Worm (Caenorhabditis elegans) whole organism, late embryonic: ENCODE measurements around the gene R12C12.6.

Source experiments
- C08G9.2 ChIP-seq: sonication (generic microtip); optimal IDR thresholded peaks from 2 replicates; lab custom pipeline; 2016; ENCODE audit warnings: mild to moderate bottlenecking, missing genetic modification characterization, moderate library complexity, missing compliant biosample characterization
- C38D4.7 ChIP-seq: fragments of 200-800 bp; sonication (Bioruptor generic); optimal IDR thresholded peaks from 2 replicates; lab custom pipeline; 2018; ENCODE audit warnings: mild to moderate bottlenecking, missing genetic modification characterization, moderate library complexity, missing compliant biosample characterization
- F13H6.1 ChIP-seq: sonication (generic microtip); optimal IDR thresholded peaks from 2 replicates; lab custom pipeline; 2016; ENCODE audit warnings: missing genetic modification characterization, missing compliant biosample characterization
- K02D7.2 ChIP-seq: sonication (generic microtip); optimal IDR thresholded peaks from 2 replicates; lab custom pipeline; 2017; ENCODE audit warnings: mild to moderate bottlenecking, missing genetic modification characterization, missing compliant biosample characterization
- ahr-1 ChIP-seq: sonication (generic microtip); optimal IDR thresholded peaks from 2 replicates; lab custom pipeline; 2016; ENCODE audit warnings: missing genetic modification characterization, missing compliant biosample characterization
- ama-1 ChIP-seq: fragments of 150-350 bp; optimal IDR thresholded peaks from 2 replicates; lab custom pipeline; 2014
- ceh-14 ChIP-seq: sonication (generic microtip); optimal IDR thresholded peaks from 2 replicates; lab custom pipeline; 2016; ENCODE audit warnings: missing genotype, missing genetic modification characterization, missing compliant biosample characterization
- ceh-18 ChIP-seq: sonication (generic microtip); optimal IDR thresholded peaks from 2 replicates; lab custom pipeline; 2016; ENCODE audit warnings: missing genetic modification characterization, missing compliant biosample characterization
- ceh-19 ChIP-seq: fragments of 200-800 bp; sonication (Bioruptor generic); optimal IDR thresholded peaks from 2 replicates; lab custom pipeline; 2018; ENCODE audit warnings: mild to moderate bottlenecking, missing genetic modification characterization, missing compliant biosample characterization
- ceh-2 ChIP-seq: sonication (generic microtip); optimal IDR thresholded peaks from 2 replicates; lab custom pipeline; 2016; ENCODE audit warnings: missing genotype, missing genetic modification characterization, missing compliant biosample characterization
- ceh-22 ChIP-seq: sonication (generic microtip); optimal IDR thresholded peaks from 2 replicates; lab custom pipeline; 2017; ENCODE audit warnings: missing biosample characterization, missing genetic modification characterization
- ceh-34 ChIP-seq: sonication (generic microtip); optimal IDR thresholded peaks from 2 replicates; lab custom pipeline; 2016; ENCODE audit warnings: mild to moderate bottlenecking, missing genetic modification characterization, missing compliant biosample characterization
- ceh-45 ChIP-seq: fragments of 200-800 bp; sonication (Bioruptor generic); IDR thresholded peaks from 2 replicates; pipeline ENCODE4 v1.3.6; 2022; ENCODE audit warnings: missing genetic modification reagents, missing genetic modification characterization, missing compliant biosample characterization
- ceh-48 ChIP-seq: sonication (generic microtip); optimal IDR thresholded peaks from 2 replicates; lab custom pipeline; 2016; ENCODE audit warnings: missing genetic modification characterization, inconsistent platforms, missing compliant biosample characterization
- ceh-6 ChIP-seq: fragments of 200-800 bp; sonication (Bioruptor generic); optimal IDR thresholded peaks from 2 replicates; lab custom pipeline; 2018; ENCODE audit warnings: mild to moderate bottlenecking, missing genetic modification characterization, missing compliant biosample characterization
- dmd-4 ChIP-seq: sonication (generic microtip); optimal IDR thresholded peaks from 2 replicates; lab custom pipeline; 2016; ENCODE audit warnings: borderline replicate concordance, missing genetic modification characterization, missing compliant biosample characterization
- elt-2 ChIP-seq: sonication (generic microtip); optimal IDR thresholded peaks from 2 replicates; lab custom pipeline; 2016; ENCODE audit warnings: missing genetic modification reagents, missing genetic modification characterization, missing compliant biosample characterization
- elt-4 ChIP-seq: sonication (generic microtip); optimal IDR thresholded peaks from 2 replicates; lab custom pipeline; 2016; ENCODE audit warnings: missing genetic modification characterization, missing compliant biosample characterization
- ets-4 ChIP-seq: sonication (generic microtip); optimal IDR thresholded peaks from 2 replicates; lab custom pipeline; 2016; ENCODE audit warnings: missing genetic modification characterization, missing compliant biosample characterization
- eyg-1 ChIP-seq: sonication (generic microtip); optimal IDR thresholded peaks from 2 replicates; lab custom pipeline; 2016; ENCODE audit warnings: missing genotype, missing genetic modification characterization, missing compliant biosample characterization
- fax-1 ChIP-seq: sonication (generic microtip); optimal IDR thresholded peaks from 2 replicates; lab custom pipeline; 2016; ENCODE audit warnings: missing genotype, missing genetic modification characterization, missing compliant biosample characterization
- fkh-10 ChIP-seq: fragments of 150-350 bp; optimal IDR thresholded peaks from 2 replicates; lab custom pipeline; 2014; ENCODE audit warnings: missing biosample characterization, missing genetic modification reagents, missing genetic modification characterization
- fkh-6 ChIP-seq: sonication (generic microtip); optimal IDR thresholded peaks from 2 replicates; lab custom pipeline; 2016; ENCODE audit warnings: missing genetic modification characterization, missing compliant biosample characterization
- hlh-13 ChIP-seq: fragments of 200-800 bp; sonication (Bioruptor generic); optimal IDR thresholded peaks from 2 replicates; lab custom pipeline; 2018; ENCODE audit warnings: mild to moderate bottlenecking, missing genetic modification characterization, missing compliant biosample characterization
- hlh-30 ChIP-seq: sonication (generic microtip); optimal IDR thresholded peaks from 2 replicates; lab custom pipeline; 2017; ENCODE audit warnings: antibody characterized with exemption, missing genetic modification characterization, missing compliant biosample characterization; ENCODE audit not compliant: insufficient read depth
- hlh-8 ChIP-seq: sonication (generic microtip); optimal IDR thresholded peaks from 2 replicates; lab custom pipeline; 2016; ENCODE audit warnings: missing genotype, missing genetic modification characterization, missing compliant biosample characterization
- lim-6 ChIP-seq: sonication (generic microtip); optimal IDR thresholded peaks from 2 replicates; lab custom pipeline; 2016; ENCODE audit warnings: missing genetic modification characterization, missing compliant biosample characterization
- madf-2 ChIP-seq: sonication (generic microtip); optimal IDR thresholded peaks from 2 replicates; lab custom pipeline; 2017; ENCODE audit warnings: missing genetic modification characterization, missing compliant biosample characterization
- mec-3 ChIP-seq: sonication (generic microtip); optimal IDR thresholded peaks from 2 replicates; lab custom pipeline; 2016; ENCODE audit warnings: borderline replicate concordance, missing genetic modification characterization, missing compliant biosample characterization
- nhr-11 ChIP-seq: fragments of 150-350 bp; optimal IDR thresholded peaks from 2 replicates; lab custom pipeline; 2014; ENCODE audit warnings: missing biosample characterization, missing genetic modification characterization
- npax-4 ChIP-seq: sonication (generic microtip); optimal IDR thresholded peaks from 2 replicates; lab custom pipeline; 2016; ENCODE audit warnings: missing genetic modification characterization, missing compliant biosample characterization
- pag-3 ChIP-seq: sonication (generic microtip); optimal IDR thresholded peaks from 2 replicates; lab custom pipeline; 2016; ENCODE audit warnings: missing compliant biosample characterization, missing genetic modification characterization, borderline replicate concordance
- pha-2 ChIP-seq: sonication (generic microtip); optimal IDR thresholded peaks from 2 replicates; lab custom pipeline; 2017; ENCODE audit warnings: mild to moderate bottlenecking, missing genetic modification characterization, missing compliant biosample characterization
- pha-4 ChIP-seq: fragments of 150-350 bp; optimal IDR thresholded peaks from 2 replicates; lab custom pipeline; 2018; ENCODE audit warnings: missing biosample characterization, missing genetic modification reagents, missing genetic modification characterization
- pqm-1 ChIP-seq: sonication (generic microtip); optimal IDR thresholded peaks from 2 replicates; lab custom pipeline; 2016; ENCODE audit warnings: missing genetic modification characterization, missing compliant biosample characterization
- ref-2 ChIP-seq: sonication (generic microtip); optimal IDR thresholded peaks from 2 replicates; lab custom pipeline; 2016; ENCODE audit warnings: missing genetic modification characterization, missing compliant biosample characterization
- rnt-1 ChIP-seq: sonication (generic microtip); optimal IDR thresholded peaks from 2 replicates; lab custom pipeline; 2016; ENCODE audit warnings: missing genetic modification characterization, missing compliant biosample characterization
- sdc-2 ChIP-seq: sonication (generic microtip); optimal IDR thresholded peaks from 2 replicates; lab custom pipeline; 2016; ENCODE audit warnings: missing genotype, missing genetic modification characterization, missing compliant biosample characterization
- sox-4 ChIP-seq: sonication (generic microtip); optimal IDR thresholded peaks from 2 replicates; lab custom pipeline; 2017; ENCODE audit warnings: mild to moderate bottlenecking, missing genetic modification characterization, inconsistent platforms, missing compliant biosample characterization
- syd-9 ChIP-seq: sonication (generic microtip); optimal IDR thresholded peaks from 2 replicates; lab custom pipeline; 2016; ENCODE audit warnings: mild to moderate bottlenecking, missing genetic modification characterization, moderate library complexity, missing compliant biosample characterization
- tbx-2 ChIP-seq: sonication (generic microtip); optimal IDR thresholded peaks from 2 replicates; lab custom pipeline; 2016; ENCODE audit warnings: missing genetic modification characterization, missing compliant biosample characterization
- tbx-7 ChIP-seq: sonication (generic microtip); optimal IDR thresholded peaks from 2 replicates; lab custom pipeline; 2016; ENCODE audit warnings: missing genotype, missing genetic modification characterization, missing compliant biosample characterization
- ttx-3 ChIP-seq: sonication (generic microtip); optimal IDR thresholded peaks from 2 replicates; lab custom pipeline; 2016; ENCODE audit warnings: missing genetic modification reagents, missing genetic modification characterization, missing compliant biosample characterization
- unc-42 ChIP-seq: sonication (generic microtip); optimal IDR thresholded peaks from 2 replicates; lab custom pipeline; 2016; ENCODE audit warnings: missing genotype, missing genetic modification characterization, missing compliant biosample characterization
- unc-55 ChIP-seq: sonication (generic microtip); optimal IDR thresholded peaks from 2 replicates; lab custom pipeline; 2017; ENCODE audit warnings: missing biosample characterization, missing genetic modification reagents, missing genetic modification characterization
- zip-5 ChIP-seq: sonication (generic microtip); optimal IDR thresholded peaks from 2 replicates; lab custom pipeline; 2016; ENCODE audit warnings: missing genetic modification characterization, missing compliant biosample characterization
- ztf-16 ChIP-seq: sonication (generic microtip); optimal IDR thresholded peaks from 2 replicates; lab custom pipeline; 2017; ENCODE audit warnings: missing genetic modification characterization, missing compliant biosample characterization

R12C12.6 gene

ce11 chrII:6080743-6081142, 33.1 kb upstream of the R12C12.6 start, which contains the start of gene fbf-1:
Gene fbf-1, minus strand, starts transcription at chrII:6080843.
- TF ChIP-seq C38D4.7 (GFP tag; lab: Kevin White, UChicago) (no peak), ceh-34 (tag; lab: Kevin White, UChicago) (no peak), hlh-30 (tag; lab: Kevin White, UChicago) (no peak), K02D7.2 (tag; lab: Kevin White, UChicago) (no peak), C08G9.2 (tag; lab: Kevin White, UChicago) (no peak), ttx-3 (no peak), ceh-18 (tag; lab: Kevin White, UChicago) (no peak), sox-4 (no peak), hlh-13 (GFP tag; lab: Kevin White, UChicago) (no peak), ceh-48 (no peak), ceh-22 (tag; lab: Kevin White, UChicago) (no peak), pag-3 (no peak)
- TF ChIP-seq, all 69 proteins: peak for 0

DNA sequence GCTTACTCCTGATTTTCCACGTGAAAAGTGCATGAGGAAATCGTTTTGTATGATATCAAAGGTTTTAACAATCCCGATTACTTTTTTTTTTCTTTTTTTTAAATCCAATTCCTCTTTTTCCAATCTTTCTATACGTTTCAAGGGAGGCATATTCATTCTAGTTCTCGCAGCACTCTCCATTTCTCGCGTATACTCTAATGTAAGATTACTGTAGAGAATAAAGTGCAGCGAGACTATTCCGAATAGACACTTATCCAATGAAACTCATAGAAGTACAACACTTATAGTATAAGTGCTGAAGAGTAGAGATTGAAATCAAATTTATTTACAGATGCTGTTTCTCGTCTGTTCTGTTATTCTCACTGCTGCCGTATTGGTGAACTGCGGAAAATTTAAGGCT, 29.9 kb upstream of the R12C12.6 start, which contains the start of gene H12I13.6:
H12I13.6 (plus strand) TSS at position 301 of the 400 bp plus-strand sequence.
- no peak for TF ChIP-seq dmd-4 (tag; lab: Kevin White, UChicago)

DNA sequence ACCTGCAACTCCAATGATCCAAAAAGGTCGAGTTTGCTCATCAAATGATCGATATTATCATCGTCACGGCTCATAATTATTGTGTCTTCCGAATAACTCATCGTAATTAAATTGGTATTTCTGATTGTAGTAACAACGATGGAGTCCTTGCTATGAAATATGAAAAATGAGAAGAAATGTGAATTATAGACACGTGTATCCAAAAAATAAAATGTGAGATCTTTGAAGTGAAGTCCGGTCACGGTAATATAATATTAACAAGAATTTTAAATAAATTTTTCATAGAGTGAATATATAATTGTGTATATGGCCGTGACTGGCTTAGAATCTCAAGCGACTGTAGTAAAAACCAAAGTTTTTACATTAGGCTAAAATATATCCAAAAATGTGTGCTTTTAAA, 19.4 kb upstream of the R12C12.6 start, which contains the start of gene H12I13.1:
H12I13.1 (minus strand) TSS at position 101 of the 400 bp plus-strand sequence.
- TF ChIP-seq npax-4 (tag; lab: Kevin White, UChicago) (no peak), syd-9 (tag; lab: Kevin White, UChicago) (no peak), lim-6 (tag; lab: Kevin White, UChicago) (no peak), elt-4 (tag; lab: Kevin White, UChicago) (no peak), unc-55 (GFP tag; lab: Kevin White, UChicago) (no peak), hlh-13 (GFP tag; lab: Kevin White, UChicago) (no peak), ceh-22 (tag; lab: Kevin White, UChicago) (no peak), elt-2 (no peak), C38D4.7 (GFP tag; lab: Kevin White, UChicago) (no peak)

ce11 chrII:6061495-6061894, 13.8 kb upstream of the R12C12.6 start:
- TF ChIP-seq ceh-2 (tag; lab: Kevin White, UChicago), result peak; percentile 90
- TF ChIP-seq ztf-16, result no peak
- TF ChIP-seq ama-1, result no peak
- peak; percentile 63 for TF ChIP-seq fax-1 (tag; lab: Kevin White, UChicago)
- no peak for TF ChIP-seq ceh-45 (GFP tag; lab: Robert Waterston, UW)
- TF ChIP-seq hlh-13 (GFP tag; lab: Kevin White, UChicago), result no peak
- peak; percentile 56 for TF ChIP-seq rnt-1 (tag; lab: Kevin White, UChicago)
- peak; percentile 22 for TF ChIP-seq fkh-6 (tag; lab: Kevin White, UChicago)
- TF ChIP-seq lim-6 (tag; lab: Kevin White, UChicago), result peak; percentile 38
- TF ChIP-seq F13H6.1 (tag; lab: Kevin White, UChicago), result peak; percentile 24
- TF ChIP-seq ceh-34 (tag; lab: Kevin White, UChicago), result peak; percentile 43
- TF ChIP-seq madf-2, result no peak
- TF ChIP-seq ets-4 (tag; lab: Kevin White, UChicago), result peak; percentile 95
- no peak for TF ChIP-seq nhr-11 (tag; lab: Kevin White, UChicago)
- TF ChIP-seq elt-2, result peak; percentile 52
- TF ChIP-seq ceh-6 (GFP tag; lab: Kevin White, UChicago), result no peak
- peak; percentile 60 for TF ChIP-seq ceh-14 (tag; lab: Kevin White, UChicago)
- TF ChIP-seq ceh-19, result no peak
- peak; percentile 95 for TF ChIP-seq tbx-7 (tag; lab: Kevin White, UChicago)
- TF ChIP-seq ahr-1 (tag; lab: Kevin White, UChicago), result peak; percentile 30
- peak; percentile 32 for TF ChIP-seq pqm-1
- no peak for TF ChIP-seq pha-4 (tag; lab: Kevin White, UChicago)
- TF ChIP-seq eyg-1 (tag; lab: Kevin White, UChicago), result peak; percentile 6
- TF ChIP-seq tbx-2, result peak; percentile 89
- no peak for TF ChIP-seq pha-2 (tag; lab: Kevin White, UChicago)
- peak; percentile 78 for TF ChIP-seq zip-5
- peak; percentile 23 for TF ChIP-seq sdc-2
- peak; percentile 94 for TF ChIP-seq C08G9.2 (tag; lab: Kevin White, UChicago)
- TF ChIP-seq mec-3, result peak; percentile 73
- TF ChIP-seq fkh-10 (GFP tag; lab: Kevin White, UChicago), result no peak
- TF ChIP-seq hlh-8 (tag; lab: Kevin White, UChicago), result peak; percentile 93
- TF ChIP-seq unc-55 (GFP tag; lab: Kevin White, UChicago), result no peak
- peak; percentile 10 for TF ChIP-seq ceh-18 (tag; lab: Kevin White, UChicago)
- TF ChIP-seq unc-42 (tag; lab: Kevin White, UChicago), result peak; percentile 70
- peak; percentile 72 for TF ChIP-seq ref-2 (tag; lab: Kevin White, UChicago)
